Fruit fly (Drosophila melanogaster): ENCODE data around the gene Rim2.

DNA sequence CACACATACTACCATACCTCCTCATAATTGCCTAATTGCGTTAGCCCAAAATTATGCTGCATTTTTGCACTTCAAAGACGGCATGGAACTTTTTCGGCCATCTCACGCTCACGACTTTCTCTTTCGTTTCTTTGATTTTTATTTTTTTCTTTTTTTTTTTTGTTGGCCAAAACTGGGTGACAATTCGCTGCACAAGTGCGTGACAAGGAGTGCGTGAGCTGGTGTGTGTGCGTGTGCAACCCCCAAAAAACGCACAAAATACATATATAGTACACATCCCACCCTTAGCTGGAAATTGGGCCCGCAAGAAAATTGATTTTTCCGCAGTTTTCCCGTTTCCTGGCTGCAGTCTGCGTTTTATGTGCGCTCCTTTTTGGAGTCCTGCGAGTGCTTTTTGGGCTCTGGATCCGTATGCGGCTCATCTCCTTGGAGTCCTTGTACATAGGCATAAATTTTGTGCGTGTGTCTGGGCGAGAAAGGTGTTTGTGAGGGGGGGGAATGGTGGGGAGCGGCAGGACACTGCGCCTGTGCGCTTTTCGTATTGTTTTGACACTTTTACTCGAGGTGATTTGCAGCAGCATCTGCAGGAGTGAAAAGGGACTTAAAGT is 52.0 kb downstream of the Rim2 start:
- TF ChIP-seq CTCF (optimal IDR thresholded peaks at IDR 0.05): no peak
- no peak for TF ChIP-seq CG8478 (optimal IDR thresholded peaks at IDR 0.05)
